Worm (Caenorhabditis elegans): Measurements from ENCODE around the gene C52E4.7.

Gene C52E4.7

DNA sequence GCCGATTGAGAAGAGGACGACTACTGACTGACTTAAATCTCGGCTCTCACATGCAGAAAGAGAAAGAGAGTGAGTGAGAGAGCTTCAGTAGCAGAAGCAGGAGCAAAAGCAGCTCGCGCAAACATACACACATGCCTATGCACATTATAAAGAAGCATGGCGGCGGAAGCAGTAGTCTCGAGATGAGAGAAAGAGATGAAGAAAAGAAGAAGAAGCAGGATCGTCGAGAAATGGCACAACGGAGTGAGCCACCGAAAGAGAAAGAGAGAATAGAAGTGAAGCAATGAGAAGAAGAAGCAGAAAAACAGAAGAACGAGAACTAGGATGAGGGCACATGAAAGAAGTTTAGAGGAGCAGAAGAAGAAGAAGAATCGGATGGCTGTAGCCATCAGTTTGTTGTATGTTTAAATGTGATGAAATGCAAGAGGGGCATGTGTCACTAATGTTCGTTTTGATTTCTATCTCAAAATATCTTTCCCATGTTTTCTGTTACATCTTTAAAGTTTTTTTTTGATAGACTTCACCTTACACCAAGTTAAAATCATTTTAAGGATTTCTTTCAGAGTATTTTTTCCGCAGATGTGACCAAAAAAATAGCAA, 32.9 kb downstream of the C52E4.7 start (continued):
- TF ChIP-seq egl-13 (tag; optimal IDR thresholded peaks at IDR 0.05) (peak; percentile 50), ces-1 (GFP tag; optimal IDR thresholded peaks at IDR 0.05) (no peak), sup-37 (GFP tag; optimal IDR thresholded peaks at IDR 0.05) (no peak), nhr-47 (tag; optimal IDR thresholded peaks at IDR 0.05) (peak; percentile 46), dsc-1 (tag; optimal IDR thresholded peaks at IDR 0.05) (peak; percentile 49), fkh-4 (tag; optimal IDR thresholded peaks at IDR 0.05; ENCODE audit: borderline replicate concordance) (no peak), C04F5.9 (tag; optimal IDR thresholded peaks at IDR 0.05) (no peak)

DNA sequence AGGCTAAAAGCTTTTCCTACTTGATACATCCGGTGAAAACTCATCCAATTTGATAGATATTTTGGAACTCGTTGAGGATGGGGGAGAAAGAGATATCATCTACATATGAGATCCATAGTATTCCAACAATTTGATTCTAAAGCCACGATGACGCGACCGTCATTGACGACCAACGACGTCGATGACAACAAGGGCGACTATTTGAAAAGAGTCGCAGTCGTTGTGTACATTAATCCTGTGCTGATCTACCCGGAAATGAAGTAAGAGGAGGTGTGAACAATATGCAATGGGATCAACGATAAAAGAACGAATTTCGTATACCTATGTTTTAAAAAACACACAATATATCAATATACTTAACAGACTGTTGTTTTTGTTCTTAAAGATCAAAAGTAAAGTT, 34.1 kb downstream of the C52E4.7 start:
- TF ChIP-seq unc-30 (tag; optimal IDR thresholded peaks at IDR 0.05), result no peak
- no peak for TF ChIP-seq lin-35 (GFP tag; optimal IDR thresholded peaks at IDR 0.05)
- no peak for TF ChIP-seq egl-27 (tag; optimal IDR thresholded peaks at IDR 0.05)
- TF ChIP-seq ces-1 (GFP tag; optimal IDR thresholded peaks at IDR 0.05), result no peak
- no peak for TF ChIP-seq aha-1 (tag; optimal IDR thresholded peaks at IDR 0.05)
- TF ChIP-seq mep-1 (tag; optimal IDR thresholded peaks at IDR 0.05), result no peak
- no peak for TF ChIP-seq nhr-85 (tag)
- no peak for TF ChIP-seq pqm-1 (tag; optimal IDR thresholded peaks at IDR 0.05)
- TF ChIP-seq unc-86 (tag; optimal IDR thresholded peaks at IDR 0.05), result no peak
- TF ChIP-seq hlh-17 (GFP tag; optimal IDR thresholded peaks at IDR 0.05; ENCODE audit: borderline replicate concordance), result no peak
- TF ChIP-seq nhr-19 (GFP tag; conservative IDR thresholded peaks at IDR 0.05), result no peak
- no peak for TF ChIP-seq xbp-1 (tag; optimal IDR thresholded peaks at IDR 0.05)
- no peak for TF ChIP-seq ceh-90 (tag; optimal IDR thresholded peaks at IDR 0.05)
- TF ChIP-seq dsc-1 (tag; optimal IDR thresholded peaks at IDR 0.05), result peak; percentile 73
- no peak for TF ChIP-seq dpl-1 (GFP tag; optimal IDR thresholded peaks at IDR 0.05)
- TF ChIP-seq ama-1 (optimal IDR thresholded peaks at IDR 0.05), result no peak
- peak; percentile 61 for TF ChIP-seq fkh-8 (tag; optimal IDR thresholded peaks at IDR 0.05)
- TF ChIP-seq Y116A8C.19 (tag; optimal IDR thresholded peaks at IDR 0.05; ENCODE audit: borderline replicate concordance), result no peak
- TF ChIP-seq pax-3 (tag; optimal IDR thresholded peaks at IDR 0.05), result no peak
- no peak for TF ChIP-seq nhr-237 (tag; optimal IDR thresholded peaks at IDR 0.05)
- no peak for TF ChIP-seq alr-1 (tag; optimal IDR thresholded peaks at IDR 0.05; ENCODE audit: borderline replicate concordance)
- no peak for TF ChIP-seq elt-3 (tag; optimal IDR thresholded peaks at IDR 0.05)
- no peak for TF ChIP-seq ceh-63 (GFP tag; optimal IDR thresholded peaks at IDR 0.05)
- peak; percentile 16 for TF ChIP-seq lin-14 (GFP tag; optimal IDR thresholded peaks at IDR 0.05)
- no peak for TF ChIP-seq C34B4.2 (tag; optimal IDR thresholded peaks at IDR 0.05)
- no peak for TF ChIP-seq efl-1 (optimal IDR thresholded peaks at IDR 0.05)
- peak in 1 of 2 experiments; percentile 16 for TF ChIP-seq efl-1 (GFP tag; optimal IDR thresholded peaks at IDR 0.05 in 1 of 2)
- no peak for TF ChIP-seq isw-1 (GFP tag; IDR thresholded peaks at IDR 0.05)
- no peak for TF ChIP-seq F16B12.6 (tag; optimal IDR thresholded peaks at IDR 0.05)
- TF ChIP-seq tlp-1 (tag; optimal IDR thresholded peaks at IDR 0.05), result no peak

DNA sequence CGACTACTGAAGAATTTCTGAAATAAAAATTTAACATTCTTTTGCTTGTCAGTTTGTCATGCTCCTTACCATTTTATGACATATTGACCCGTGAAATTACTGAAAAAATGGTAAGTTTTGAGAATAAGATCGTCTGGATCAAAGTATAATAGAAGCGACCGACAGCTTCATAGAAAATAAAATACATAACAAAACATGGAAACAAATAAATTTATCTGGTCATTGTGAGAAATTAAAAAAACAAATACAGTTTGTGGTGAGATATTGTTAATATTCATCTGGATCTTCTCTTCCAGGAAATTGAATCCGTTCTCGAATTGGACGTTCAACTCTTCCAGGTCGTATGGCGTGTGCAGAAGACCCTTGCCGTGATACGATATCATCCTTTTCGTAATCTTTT, 38.0 kb downstream of the C52E4.7 start, which contains the start of gene pkc-1:
pkc-1 (minus strand) TSS at position 101 of the 400 bp plus-strand sequence.
- TF ChIP-seq tlp-1 (tag; optimal IDR thresholded peaks at IDR 0.05) (no peak), sox-4 (tag; optimal IDR thresholded peaks at IDR 0.05) (no peak), nhr-11 (tag; optimal IDR thresholded peaks at IDR 0.05) (no peak), aly-2 (tag; optimal IDR thresholded peaks at IDR 0.05) (no peak), efl-3 (GFP tag; optimal IDR thresholded peaks at IDR 0.05) (no peak), C04F5.9 (tag; optimal IDR thresholded peaks at IDR 0.05) (no peak), irx-1 (tag; optimal IDR thresholded peaks at IDR 0.05) (no peak), sptf-1 (tag; optimal IDR thresholded peaks at IDR 0.05) (no peak), Y116A8C.19 (tag; optimal IDR thresholded peaks at IDR 0.05; ENCODE audit: borderline replicate concordance) (no peak), lsy-2 (tag; optimal IDR thresholded peaks at IDR 0.05) (no peak), hlh-17 (GFP tag; optimal IDR thresholded peaks at IDR 0.05; ENCODE audit: borderline replicate concordance) (no peak), efl-1 (optimal IDR thresholded peaks at IDR 0.05) (no peak), efl-1 (GFP tag; optimal IDR thresholded peaks at IDR 0.05 in 1 of 2) (no peak), unc-30 (tag; optimal IDR thresholded peaks at IDR 0.05) (no peak), mab-9 (GFP tag; IDR thresholded peaks at IDR 0.05) (no peak), fkh-4 (tag; optimal IDR thresholded peaks at IDR 0.05; ENCODE audit: borderline replicate concordance) (no peak), alr-1 (tag; optimal IDR thresholded peaks at IDR 0.05; ENCODE audit: borderline replicate concordance) (no peak), nhr-90 (tag; optimal IDR thresholded peaks at IDR 0.05; ENCODE audit: poor library complexity) (no peak), fkh-8 (tag; optimal IDR thresholded peaks at IDR 0.05) (no peak), nhr-20 (tag; optimal IDR thresholded peaks at IDR 0.05) (no peak), elt-3 (tag; optimal IDR thresholded peaks at IDR 0.05) (no peak)

Data from whole organism, L1 larva.